Fruit fly (Drosophila melanogaster) whole organism, wandering third instar larva: ENCODE measurements around the gene CG13287.

ENCODE experiments used
- Abd-B ChIP-seq: fragments of >200 bp; optimal IDR thresholded peaks from 2 replicates; lab custom pipeline; 2017; ENCODE audit warnings: missing biosample characterization, missing genetic modification characterization
- CG32264 ChIP-seq: fragments of 200-800 bp; sonication (Bioruptor generic); optimal IDR thresholded peaks from 2 replicates; lab custom pipeline; 2016; ENCODE audit warnings: missing biosample characterization, missing genetic modification characterization
- CG9705 ChIP-seq: fragments of 200-800 bp; sonication (Bioruptor generic); optimal IDR thresholded peaks from 2 replicates; lab custom pipeline; 2018; ENCODE audit warnings: missing biosample characterization, mild to moderate bottlenecking, missing genetic modification characterization
- Dfd ChIP-seq: fragments of >200 bp; optimal IDR thresholded peaks from 2 replicates; lab custom pipeline; 2017; ENCODE audit warnings: missing biosample characterization, missing genetic modification characterization
- Dif ChIP-seq: fragments of 200-275, 200-300 bp; sonication (Bioruptor generic); optimal IDR thresholded peaks from 2 replicates; lab custom pipeline; 2018; ENCODE audit warnings: missing biosample characterization, missing genetic modification characterization; ENCODE audit not compliant: partially characterized antibody
- GATAd ChIP-seq: sonication (Bioruptor generic); optimal IDR thresholded peaks from 2 replicates; lab custom pipeline; 2016; ENCODE audit warnings: missing biosample characterization, missing genetic modification characterization
- HLH106 ChIP-seq: fragments of 200-800 bp; optimal IDR thresholded peaks from 3 replicates; lab custom pipeline; 2019; ENCODE audit warnings: missing biosample characterization, mild to moderate bottlenecking, missing genetic modification characterization, moderate library complexity
- Hr78 ChIP-seq: fragments of >200 bp; optimal IDR thresholded peaks from 2 replicates; lab custom pipeline; 2017; ENCODE audit warnings: missing biosample characterization, missing genetic modification characterization
- Jra ChIP-seq: sonication (Bioruptor generic); optimal IDR thresholded peaks from 2 replicates; lab custom pipeline; 2016; ENCODE audit warnings: missing biosample characterization, missing genetic modification characterization
- Mio ChIP-seq: sonication (Bioruptor generic); optimal IDR thresholded peaks from 2 replicates; lab custom pipeline; 2016; ENCODE audit warnings: missing biosample characterization, missing genetic modification characterization
- N ChIP-seq: fragments of >200 bp; optimal IDR thresholded peaks from 2 replicates; lab custom pipeline; 2018; ENCODE audit warnings: missing biosample characterization, missing external identifiers, missing genetic modification characterization
- Rel ChIP-seq, 2 experiments: fragments of 200-800 bp; sonication (Bioruptor generic) in 1 of 2; optimal IDR thresholded peaks; 2 replicates in 1 of 2; 3 replicates in 1 of 2; lab custom pipeline; 2016 to 2019; ENCODE audit warnings: mild to moderate bottlenecking in 2 of 2, missing biosample characterization in 2 of 2, missing genetic modification characterization in 2 of 2, moderate library complexity in 1 of 2
- Sp1 ChIP-seq: fragments of 200-800 bp; sonication (Bioruptor generic); optimal IDR thresholded peaks from 3 replicates; lab custom pipeline; 2019; ENCODE audit warnings: missing biosample characterization, mild to moderate bottlenecking, missing genetic modification characterization, moderate library complexity
- Vsx2 ChIP-seq: fragments of 200-300, 225-300 bp; sonication (Bioruptor generic); optimal IDR thresholded peaks from 2 replicates; lab custom pipeline; 2018; ENCODE audit warnings: missing biosample characterization, missing genetic modification characterization; ENCODE audit not compliant: partially characterized antibody
- br ChIP-seq: fragments of 200-800 bp; sonication (Bioruptor generic); optimal IDR thresholded peaks from 2 replicates; lab custom pipeline; 2016; ENCODE audit warnings: missing biosample characterization, missing genetic modification characterization
- brk ChIP-seq: fragments of 200-800 bp; sonication (Bioruptor generic); optimal IDR thresholded peaks from 2 replicates; lab custom pipeline; 2016; ENCODE audit warnings: missing biosample characterization, mild to moderate bottlenecking, missing genetic modification characterization
- dl ChIP-seq, 2 experiments: fragments of 175-275, 200-275 bp in 1 of 2; fragments of 200-275 bp in 1 of 2; sonication (Bioruptor generic); optimal IDR thresholded peaks; lab custom pipeline; 2018; ENCODE audit warnings: mild to moderate bottlenecking in 2 of 2, missing biosample characterization in 2 of 2, missing genetic modification characterization in 2 of 2, moderate library complexity in 2 of 2; ENCODE audit not compliant: partially characterized antibody in 2 of 2, insufficient read depth in 1 of 2
- dmrt93B ChIP-seq: fragments of 200-800 bp; sonication (Bioruptor generic); optimal IDR thresholded peaks from 2 replicates; lab custom pipeline; 2018; ENCODE audit warnings: missing biosample characterization, mild to moderate bottlenecking, missing genetic modification characterization
- dsf ChIP-seq: sonication (Bioruptor generic); optimal IDR thresholded peaks from 2 replicates; lab custom pipeline; 2016; ENCODE audit warnings: missing biosample characterization, missing genetic modification characterization, borderline replicate concordance
- ey ChIP-seq: fragments of 200-800 bp; sonication (Bioruptor generic); optimal IDR thresholded peaks from 2 replicates; lab custom pipeline; 2016; ENCODE audit warnings: missing biosample characterization, missing genetic modification characterization
- foxo ChIP-seq, 2 experiments: fragments of 200-800 bp; sonication (Bioruptor generic); optimal IDR thresholded peaks; 2 replicates in 1 of 2; 3 replicates in 1 of 2; lab custom pipeline; 2016 to 2017; ENCODE audit warnings: missing biosample characterization in 2 of 2, missing genetic modification characterization in 2 of 2
- fru ChIP-seq: fragments of 200-800 bp; sonication (Bioruptor generic); optimal IDR thresholded peaks from 3 replicates; lab custom pipeline; 2016; ENCODE audit warnings: missing biosample characterization, mild to moderate bottlenecking, missing genetic modification characterization
- h ChIP-seq: fragments of 200-800 bp; sonication (Bioruptor generic); optimal IDR thresholded peaks from 3 replicates; lab custom pipeline; 2016; ENCODE audit warnings: missing biosample characterization, mild to moderate bottlenecking, missing genetic modification characterization
- lola ChIP-seq: fragments of >200 bp; optimal IDR thresholded peaks from 2 replicates; lab custom pipeline; 2017; ENCODE audit warnings: missing biosample characterization, missing genetic modification characterization
- psq ChIP-seq: fragments of 200-800 bp; sonication (Bioruptor generic); optimal IDR thresholded peaks from 3 replicates; lab custom pipeline; 2017; ENCODE audit warnings: missing biosample characterization, mild to moderate bottlenecking, missing genetic modification characterization, moderate library complexity
- rgr ChIP-seq: fragments of 200-800 bp; sonication (Bioruptor generic); optimal IDR thresholded peaks from 3 replicates; lab custom pipeline; 2016; ENCODE audit warnings: missing biosample characterization, mild to moderate bottlenecking, missing genetic modification characterization
- sv ChIP-seq: fragments of 200-800 bp; sonication (Bioruptor generic); optimal IDR thresholded peaks from 3 replicates; lab custom pipeline; 2016; ENCODE audit warnings: missing biosample characterization, missing genetic modification characterization
- tai ChIP-seq: sonication (Bioruptor generic); optimal IDR thresholded peaks from 2 replicates; lab custom pipeline; 2016; ENCODE audit warnings: missing biosample characterization, missing genetic modification characterization
- usp ChIP-seq: fragments of >200 bp; optimal IDR thresholded peaks from 2 replicates; lab custom pipeline; 2017; ENCODE audit warnings: missing biosample characterization, missing genetic modification characterization
- woc ChIP-seq: sonication (Bioruptor generic); optimal IDR thresholded peaks from 2 replicates; lab custom pipeline; 2016; ENCODE audit warnings: missing biosample characterization, mild to moderate bottlenecking, missing genetic modification characterization

Gene CG13287

dm6 chr3L:5891812-5892211 lies 9.7 kb downstream of the CG13287 start:
- no peak for TF ChIP-seq fru (GFP tag; lab: Kevin White, UChicago)
- TF ChIP-seq Sp1 (GFP tag; lab: Kevin White, UChicago): no peak
- no peak for TF ChIP-seq dmrt93B (GFP tag; lab: Kevin White, UChicago)
- TF ChIP-seq rgr (GFP tag; lab: Kevin White, UChicago): no peak
- no peak for TF ChIP-seq HLH106 (tag; lab: Kevin White, UChicago)
- TF ChIP-seq sv (GFP tag; lab: Kevin White, UChicago): no peak
- no peak for TF ChIP-seq foxo (GFP tag; optimal IDR thresholded peaks at IDR 0.05; lab: Kevin White, UChicago)
- TF ChIP-seq Jra (GFP tag; lab: Kevin White, UChicago): no peak
- TF ChIP-seq brk (GFP tag; lab: Kevin White, UChicago): no peak
- no peak for TF ChIP-seq Rel (GFP tag; optimal IDR thresholded peaks at IDR 0.05; lab: Kevin White, UChicago)
- TF ChIP-seq Rel (tag; optimal IDR thresholded peaks at IDR 0.05; lab: Kevin White, UChicago): no peak
- TF ChIP-seq CG32264 (GFP tag; lab: Kevin White, UChicago): no peak
- TF ChIP-seq, all 38 proteins: peak for 0

dm6 chr3L:5893063-5893462 lies 11.0 kb downstream of the CG13287 start:
- TF ChIP-seq psq (GFP tag; lab: Kevin White, UChicago) (no peak), N (GFP tag; lab: Kevin White, UChicago) (no peak), tai (GFP tag; lab: Kevin White, UChicago) (no peak), fru (GFP tag; lab: Kevin White, UChicago) (no peak), brk (GFP tag; lab: Kevin White, UChicago) (no peak), CG32264 (GFP tag; lab: Kevin White, UChicago) (no peak), GATAd (GFP tag; lab: Kevin White, UChicago) (no peak), Hr78 (no peak), Abd-B (GFP tag; lab: Kevin White, UChicago) (no peak), Jra (GFP tag; lab: Kevin White, UChicago) (no peak), HLH106 (tag; lab: Kevin White, UChicago) (no peak), br (GFP tag; lab: Kevin White, UChicago) (no peak), dsf (no peak), sv (GFP tag; lab: Kevin White, UChicago) (no peak), Rel (GFP tag; optimal IDR thresholded peaks at IDR 0.05; lab: Kevin White, UChicago) (no peak), Rel (tag; optimal IDR thresholded peaks at IDR 0.05; lab: Kevin White, UChicago) (no peak), Vsx2 (GFP tag; lab: Kevin White, UChicago) (no peak), dl (GFP tag; optimal IDR thresholded peaks at IDR 0.05; lab: Kevin White, UChicago; ENCODE audit: insufficient read depth in 1 of 2, partially characterized antibody in 2 of 2) (no peak), Dfd (GFP tag; lab: Kevin White, UChicago) (no peak), Sp1 (GFP tag; lab: Kevin White, UChicago) (no peak), rgr (GFP tag; lab: Kevin White, UChicago) (no peak)

- no peak for TF ChIP-seq Hr78
- no peak for TF ChIP-seq Dfd (GFP tag; lab: Kevin White, UChicago)
- no peak for TF ChIP-seq CG32264 (GFP tag; lab: Kevin White, UChicago)
- TF ChIP-seq HLH106 (tag; lab: Kevin White, UChicago): no peak
- TF ChIP-seq Mio (GFP tag; lab: Kevin White, UChicago): no peak
- TF ChIP-seq usp (GFP tag; lab: Kevin White, UChicago): no peak
- no peak for TF ChIP-seq woc (GFP tag; lab: Kevin White, UChicago)
- TF ChIP-seq lola (GFP tag; lab: Kevin White, UChicago): no peak
- no peak for TF ChIP-seq fru (GFP tag; lab: Kevin White, UChicago)
- no peak for TF ChIP-seq dl (GFP tag; optimal IDR thresholded peaks at IDR 0.05; lab: Kevin White, UChicago; ENCODE audit: insufficient read depth in 1 of 2, partially characterized antibody in 2 of 2)
- TF ChIP-seq rgr (GFP tag; lab: Kevin White, UChicago): no peak
- no peak for TF ChIP-seq foxo (GFP tag; optimal IDR thresholded peaks at IDR 0.05; lab: Kevin White, UChicago)
- TF ChIP-seq GATAd (GFP tag; lab: Kevin White, UChicago): no peak
- TF ChIP-seq CG9705 (GFP tag; lab: Kevin White, UChicago): no peak
- no peak for TF ChIP-seq N (GFP tag; lab: Kevin White, UChicago)
- TF ChIP-seq Dif (GFP tag; lab: Kevin White, UChicago): no peak
- TF ChIP-seq Rel (GFP tag; optimal IDR thresholded peaks at IDR 0.05; lab: Kevin White, UChicago): no peak
- TF ChIP-seq Rel (tag; optimal IDR thresholded peaks at IDR 0.05; lab: Kevin White, UChicago): no peak
- TF ChIP-seq ey (GFP tag; lab: Kevin White, UChicago): no peak
- no peak for TF ChIP-seq h (GFP tag; lab: Kevin White, UChicago)
- TF ChIP-seq, all 38 proteins: peak for 0
Observed at dm6 chr3L:5897228-5897688, 15.2 kb downstream of the CG13287 start, which contains the start of the genes PolE2 and CG5592. Gene PolE2 (minus strand): TSS chr3L:5897435. Gene CG5592 (plus strand): TSS chr3L:5897638.
